Worm (Caenorhabditis elegans): ENCODE data around the gene F49C12.11.
A peak's percentile ranks its signal among the peaks of the same experiment; 100 is the strongest.

The F49C12.11 gene

ce11 chrIV:9335552-9336251 lies 16.5 kb downstream of the F49C12.11 start, which contains the start of the genes coa-4 and T20D3.14:
Gene coa-4 (minus strand): TSS chrIV:9335602.
Gene T20D3.14 (minus strand): TSS chrIV:9335909.
- TF ChIP-seq sma-3 (GFP tag; optimal IDR thresholded peaks at IDR 0.05), result peak; percentile 19
- TF ChIP-seq fos-1 (tag; optimal IDR thresholded peaks at IDR 0.05), result peak; percentile 63
- peak; percentile 39 for TF ChIP-seq unc-55 (GFP tag; optimal IDR thresholded peaks at IDR 0.05)
- TF ChIP-seq lsy-2 (tag; optimal IDR thresholded peaks at IDR 0.05), result peak in 1 of 2 experiments; percentile 69
- TF ChIP-seq lin-13 (GFP tag; optimal IDR thresholded peaks at IDR 0.05), result peak; percentile 23
- TF ChIP-seq sma-9 (GFP tag; optimal IDR thresholded peaks at IDR 0.05), result no peak
- no peak for TF ChIP-seq sma-9 (tag; optimal IDR thresholded peaks at IDR 0.05)
- peak; percentile 25 for TF ChIP-seq sem-4 (tag; optimal IDR thresholded peaks at IDR 0.05)
- TF ChIP-seq nhr-129 (tag; optimal IDR thresholded peaks at IDR 0.05), result peak; percentile 59
- peak; percentile 56 for TF ChIP-seq C34F6.9 (tag; optimal IDR thresholded peaks at IDR 0.05)
- no peak for TF ChIP-seq nhr-237 (tag; optimal IDR thresholded peaks at IDR 0.05)
- peak; percentile 23 for TF ChIP-seq nhr-25 (tag; optimal IDR thresholded peaks at IDR 0.05)
- no peak for TF ChIP-seq mdl-1 (tag; optimal IDR thresholded peaks at IDR 0.05)
- peak; percentile 66 for TF ChIP-seq crh-2 (tag; optimal IDR thresholded peaks at IDR 0.05)
- TF ChIP-seq elt-3 (tag; optimal IDR thresholded peaks at IDR 0.05), result no peak
- TF ChIP-seq gmeb-1 (tag; optimal IDR thresholded peaks at IDR 0.05), result peak; percentile 40
- TF ChIP-seq F13H6.1 (tag; optimal IDR thresholded peaks at IDR 0.05), result peak; percentile 28

ce11 chrIV:9336538-9337090 lies 17.4 kb downstream of the F49C12.11 start, which contains the start of gene T20D3.5:
Gene T20D3.5 (plus strand): TSS chrIV:9337040.
- TF ChIP-seq crh-2 (tag; optimal IDR thresholded peaks at IDR 0.05) (no peak), lsy-2 (tag; optimal IDR thresholded peaks at IDR 0.05) (no peak), unc-55 (GFP tag; optimal IDR thresholded peaks at IDR 0.05) (no peak), lin-39 (tag; optimal IDR thresholded peaks at IDR 0.05) (no peak), unc-62 (GFP tag; optimal IDR thresholded peaks at IDR 0.05) (no peak), nhr-23 (tag; optimal IDR thresholded peaks at IDR 0.05) (no peak), gmeb-1 (tag; optimal IDR thresholded peaks at IDR 0.05) (no peak), ceh-16 (tag; optimal IDR thresholded peaks at IDR 0.05) (no peak), elt-3 (tag; optimal IDR thresholded peaks at IDR 0.05) (no peak), C34F6.9 (tag; optimal IDR thresholded peaks at IDR 0.05) (no peak), mab-5 (tag; optimal IDR thresholded peaks at IDR 0.05) (no peak), ztf-11 (tag; optimal IDR thresholded peaks at IDR 0.05) (no peak), nhr-21 (tag; optimal IDR thresholded peaks at IDR 0.05) (no peak), ztf-1 (GFP tag; conservative IDR thresholded peaks at IDR 0.05) (no peak), mdl-1 (tag; optimal IDR thresholded peaks at IDR 0.05) (no peak), unc-39 (tag; optimal IDR thresholded peaks at IDR 0.05) (no peak), zag-1 (tag; optimal IDR thresholded peaks at IDR 0.05) (no peak), ZK546.5 (tag; optimal IDR thresholded peaks at IDR 0.05) (no peak)

- TF ChIP-seq C34F6.9 (tag; optimal IDR thresholded peaks at IDR 0.05), result no peak
- no peak for TF ChIP-seq lin-13 (GFP tag; optimal IDR thresholded peaks at IDR 0.05)
- TF ChIP-seq fos-1 (tag; optimal IDR thresholded peaks at IDR 0.05), result no peak
- TF ChIP-seq lin-39 (tag; optimal IDR thresholded peaks at IDR 0.05), result no peak
These were observed 20.0 kb downstream of the F49C12.11 start, which contains the start of gene T20D3.6 for ce11 chrIV:9339205-9339604. Gene T20D3.6 (minus strand): TSS chrIV:9339305.

DNA sequence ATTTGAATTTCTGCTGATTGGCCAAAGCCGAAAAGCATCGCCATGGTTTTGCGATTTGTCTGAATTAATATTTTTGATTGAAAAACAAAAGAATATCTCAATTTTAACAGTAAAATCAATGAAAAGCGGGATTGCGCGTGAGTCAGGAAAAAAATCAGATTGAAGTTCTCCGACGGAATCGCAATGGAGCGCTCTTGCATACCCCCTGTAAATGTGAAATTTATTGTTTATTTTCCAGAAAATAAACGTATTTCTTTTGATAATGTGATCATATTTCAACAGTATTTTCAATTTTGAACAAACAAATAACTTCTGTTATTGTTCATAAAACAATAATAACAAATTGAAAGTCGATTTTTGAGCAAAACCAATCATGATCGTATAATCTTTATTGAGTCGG lies 22.4 kb downstream of the F49C12.11 start, which contains the start of gene vps-26:
Gene vps-26 (minus strand): TSS at position 200 of the 400 bp plus-strand sequence.
- peak; percentile 26 for TF ChIP-seq unc-55 (GFP tag; optimal IDR thresholded peaks at IDR 0.05)
- no peak for TF ChIP-seq lin-13 (GFP tag; optimal IDR thresholded peaks at IDR 0.05)
- peak; percentile 47 for TF ChIP-seq fos-1 (tag; optimal IDR thresholded peaks at IDR 0.05)
- TF ChIP-seq ztf-11 (tag; optimal IDR thresholded peaks at IDR 0.05), result no peak
- peak; percentile 40 for TF ChIP-seq nhr-129 (tag; optimal IDR thresholded peaks at IDR 0.05)
- TF ChIP-seq lsy-2 (tag; optimal IDR thresholded peaks at IDR 0.05), result peak in 1 of 2 experiments; percentile 49
- TF ChIP-seq C34F6.9 (tag; optimal IDR thresholded peaks at IDR 0.05), result peak; percentile 48

- no peak for TF ChIP-seq sma-3 (GFP tag; optimal IDR thresholded peaks at IDR 0.05)
- TF ChIP-seq unc-62 (GFP tag; optimal IDR thresholded peaks at IDR 0.05), result no peak
- TF ChIP-seq fos-1 (tag; optimal IDR thresholded peaks at IDR 0.05), result peak; percentile 20
- TF ChIP-seq lin-11 (tag; optimal IDR thresholded peaks at IDR 0.05), result no peak
- no peak for TF ChIP-seq nhr-21 (tag; optimal IDR thresholded peaks at IDR 0.05)
- no peak for TF ChIP-seq nhr-237 (tag; optimal IDR thresholded peaks at IDR 0.05)
- no peak for TF ChIP-seq snpc-4 (tag; optimal IDR thresholded peaks at IDR 0.05)
- no peak for TF ChIP-seq unc-55 (GFP tag; optimal IDR thresholded peaks at IDR 0.05)
- no peak for TF ChIP-seq lin-39 (tag; optimal IDR thresholded peaks at IDR 0.05)
- TF ChIP-seq C34F6.9 (tag; optimal IDR thresholded peaks at IDR 0.05), result peak; percentile 44
- TF ChIP-seq alr-1 (tag; optimal IDR thresholded peaks at IDR 0.05), result no peak
- TF ChIP-seq blmp-1 (tag; optimal IDR thresholded peaks at IDR 0.05; ENCODE audit: insufficient read depth), result no peak
- TF ChIP-seq crh-2 (tag; optimal IDR thresholded peaks at IDR 0.05), result no peak
- no peak for TF ChIP-seq nhr-12 (tag; optimal IDR thresholded peaks at IDR 0.05)
- no peak for TF ChIP-seq ceh-82 (tag; optimal IDR thresholded peaks at IDR 0.05)
- no peak for TF ChIP-seq nhr-129 (tag; optimal IDR thresholded peaks at IDR 0.05)
These were observed 24.0 kb downstream of the F49C12.11 start, which contains the start of gene pigc-1 for ce11 chrIV:9343102-9343599. Gene pigc-1 (minus strand): TSS chrIV:9343152.
